Fruit fly (Drosophila melanogaster) whole organism, embryonic: ENCODE results near the gene CG33287.

Experiments used
- BEAF-32 ChIP-seq: fragments of 200-800 bp; sonication (Bioruptor generic); optimal IDR thresholded peaks from 3 replicates; lab custom pipeline; 2017; ENCODE audit warnings: missing biosample characterization, missing genetic modification characterization, mild to moderate bottlenecking, moderate library complexity, missing genetic modification reagents
- CG10959 ChIP-seq: fragments of 200-800 bp; sonication (Bioruptor generic); IDR thresholded peaks from 2 replicates; pipeline ENCODE4 v1.3.6; 2022; ENCODE audit warnings: missing biosample characterization, missing genetic modification characterization
- CG12219 ChIP-seq: fragments of 200-800 bp; sonication (Bioruptor generic); optimal IDR thresholded peaks from 3 replicates; lab custom pipeline; 2018; ENCODE audit warnings: missing biosample characterization, mild to moderate bottlenecking, missing genetic modification characterization
- CG13296 ChIP-seq: fragments of 200-800 bp; sonication (Bioruptor generic); optimal IDR thresholded peaks from 3 replicates; lab custom pipeline; 2018; ENCODE audit warnings: missing biosample characterization, mild to moderate bottlenecking, missing genetic modification characterization
- CG15479 ChIP-seq: fragments of 200-800 bp; sonication (Bioruptor generic); optimal IDR thresholded peaks from 3 replicates; lab custom pipeline; 2019; ENCODE audit warnings: missing biosample characterization, mild to moderate bottlenecking, missing genetic modification characterization, moderate library complexity
- CG15514 ChIP-seq: fragments of 200-800 bp; sonication (Bioruptor generic); optimal IDR thresholded peaks from 3 replicates; lab custom pipeline; 2017; ENCODE audit warnings: missing biosample characterization, missing genetic modification characterization, mild to moderate bottlenecking, moderate library complexity, missing genetic modification reagents
- CG17359 ChIP-seq: fragments of 200-800 bp; sonication (Bioruptor generic); optimal IDR thresholded peaks from 3 replicates; lab custom pipeline; 2018; ENCODE audit warnings: missing biosample characterization, mild to moderate bottlenecking, missing genetic modification characterization, moderate library complexity
- CG17568 ChIP-seq: fragments of 200-800 bp; sonication (Bioruptor generic); optimal IDR thresholded peaks from 2 replicates; lab custom pipeline; 2018; ENCODE audit warnings: missing biosample characterization, mild to moderate bottlenecking, missing genetic modification characterization, moderate library complexity
- CG17829 ChIP-seq: fragments of 200-800 bp; optimal IDR thresholded peaks from 2 replicates; lab custom pipeline; 2019; ENCODE audit warnings: missing biosample characterization, mild to moderate bottlenecking, missing genetic modification characterization, moderate library complexity
- CG2129 ChIP-seq: fragments of 200-800 bp; sonication (Bioruptor generic); IDR thresholded peaks from 2 replicates; pipeline ENCODE4 v1.3.6; 2022; ENCODE audit warnings: missing biosample characterization, missing genetic modification characterization; ENCODE audit not compliant: partially characterized antibody
- CG2875 ChIP-seq: fragments of 200-800 bp; sonication (Bioruptor generic); optimal IDR thresholded peaks from 2 replicates; lab custom pipeline; 2017; ENCODE audit warnings: missing biosample characterization, mild to moderate bottlenecking, missing genetic modification characterization, missing genetic modification reagents
- CG3281 ChIP-seq: fragments of 200-800 bp; sonication (Bioruptor generic); optimal IDR thresholded peaks from 3 replicates; lab custom pipeline; 2017; ENCODE audit warnings: missing biosample characterization, mild to moderate bottlenecking, missing genetic modification characterization
- CG33557 ChIP-seq: fragments of 200-800 bp; sonication (Bioruptor generic); optimal IDR thresholded peaks from 2 replicates; lab custom pipeline; 2019; ENCODE audit warnings: missing biosample characterization, mild to moderate bottlenecking, missing genetic modification characterization, moderate library complexity
- CG3726 ChIP-seq: fragments of 200-800 bp; sonication (Bioruptor generic); IDR thresholded peaks from 3 replicates; pipeline ENCODE4, ENCODE4 v1.3.6; 2022; ENCODE audit warnings: missing biosample characterization, missing genetic modification characterization
- CG3847 ChIP-seq: fragments of 200-800 bp; sonication (Bioruptor generic); IDR thresholded peaks from 2 replicates; pipeline ENCODE4 v1.3.6; 2022; ENCODE audit warnings: missing biosample characterization, missing genetic modification characterization
- CG3995 ChIP-seq: fragments of 200-800 bp; sonication (Bioruptor generic); optimal IDR thresholded peaks from 3 replicates; lab custom pipeline; 2016; ENCODE audit warnings: missing biosample characterization, missing genetic modification characterization
- CG5180 ChIP-seq: fragments of 200-800 bp; sonication (Bioruptor generic); optimal IDR thresholded peaks from 3 replicates; lab custom pipeline; 2017; ENCODE audit warnings: missing biosample characterization, missing genetic modification characterization, mild to moderate bottlenecking, moderate library complexity, missing genetic modification reagents
- CHES-1-like ChIP-seq: fragments of 200-800 bp; sonication (Bioruptor generic); optimal IDR thresholded peaks from 2 replicates; lab custom pipeline; 2016; ENCODE audit warnings: missing biosample characterization, missing genetic modification characterization
- D19A ChIP-seq: fragments of 200-800 bp; optimal IDR thresholded peaks from 3 replicates; lab custom pipeline; 2019; ENCODE audit warnings: missing biosample characterization, mild to moderate bottlenecking, missing genetic modification characterization, moderate library complexity
- Eip74EF ChIP-seq, 2 experiments: fragments of 200-800 bp in 1 of 2; fragments of >200 bp in 1 of 2; sonication (Bioruptor generic) in 1 of 2; optimal IDR thresholded peaks; 2 replicates each; lab custom pipeline; 2017 to 2019; ENCODE audit warnings: missing biosample characterization in 2 of 2, missing genetic modification characterization in 2 of 2, mild to moderate bottlenecking in 1 of 2, moderate library complexity in 1 of 2
- GATAe ChIP-seq: fragments of 200-800 bp; sonication (Bioruptor generic); conservative IDR thresholded peaks from 2 replicates; pipeline ENCODE4 v1.3.6; 2022; ENCODE audit warnings: missing biosample characterization, missing genetic modification characterization
- Hr51 ChIP-seq, 2 experiments: fragments of 200-800 bp; sonication (Bioruptor generic); optimal IDR thresholded peaks; 2 replicates in 1 of 2; 3 replicates in 1 of 2; lab custom pipeline; 2016 to 2018; ENCODE audit warnings: missing biosample characterization in 2 of 2, missing genetic modification characterization in 2 of 2, mild to moderate bottlenecking in 1 of 2, moderate library complexity in 1 of 2
- Lim3 ChIP-seq: fragments of 200-800 bp; sonication (Bioruptor generic); IDR thresholded peaks from 2 replicates; pipeline ENCODE4 v1.3.6; 2022; ENCODE audit warnings: missing biosample characterization, missing genetic modification characterization
- Max ChIP-seq: fragments of 200-800 bp; sonication (Bioruptor generic); optimal IDR thresholded peaks from 2 replicates; lab custom pipeline; 2016; ENCODE audit warnings: missing biosample characterization, mild to moderate bottlenecking, missing genetic modification characterization
- Nf-YC ChIP-seq: fragments of 200-800 bp; optimal IDR thresholded peaks from 3 replicates; lab custom pipeline; 2019; ENCODE audit warnings: missing biosample characterization, mild to moderate bottlenecking, missing genetic modification characterization, moderate library complexity
- Poxn ChIP-seq: fragments of 200-800 bp; sonication (Bioruptor generic); IDR thresholded peaks from 2 replicates; pipeline ENCODE4 v1.3.6; 2022; ENCODE audit warnings: missing biosample characterization, missing genetic modification characterization
- abd-A ChIP-seq: fragments of 200-800 bp; sonication (Bioruptor generic); optimal IDR thresholded peaks from 3 replicates; lab custom pipeline; 2019; ENCODE audit warnings: missing biosample characterization, mild to moderate bottlenecking, missing genetic modification characterization, moderate library complexity
- ap ChIP-seq: fragments of 200-800 bp; sonication (Bioruptor generic); IDR thresholded peaks from 2 replicates; pipeline ENCODE4 v1.3.6; 2022; ENCODE audit warnings: missing biosample characterization, missing genetic modification characterization
- bowl ChIP-seq: fragments of 200-800 bp; sonication (Bioruptor generic); IDR thresholded peaks from 2 replicates; pipeline ENCODE4 v1.3.6; 2022; ENCODE audit warnings: missing biosample characterization, missing genetic modification characterization
- dmrt99B ChIP-seq: fragments of 200-800 bp; sonication (Bioruptor generic); optimal IDR thresholded peaks from 2 replicates; lab custom pipeline; 2018; ENCODE audit warnings: missing biosample characterization, mild to moderate bottlenecking, missing genetic modification characterization, moderate library complexity
- esg ChIP-seq: fragments of 200-800 bp; sonication (Bioruptor generic); conservative IDR thresholded peaks from 2 replicates; pipeline ENCODE4 v1.3.6; 2022; ENCODE audit warnings: missing biosample characterization, missing genetic modification characterization
- fd102C ChIP-seq: fragments of 200-800 bp; sonication (Bioruptor generic); optimal IDR thresholded peaks from 2 replicates; lab custom pipeline; 2018; ENCODE audit warnings: missing biosample characterization, mild to moderate bottlenecking, missing genetic modification characterization, moderate library complexity
- fd64A ChIP-seq: fragments of 200-800 bp; sonication (Bioruptor generic); optimal IDR thresholded peaks from 3 replicates; lab custom pipeline; 2018; ENCODE audit warnings: missing biosample characterization, mild to moderate bottlenecking, missing genetic modification characterization
- gsb ChIP-seq: fragments of 200-800 bp; sonication (Bioruptor generic); IDR thresholded peaks from 2 replicates; pipeline ENCODE4 v1.3.6; 2022; ENCODE audit warnings: missing biosample characterization, missing genetic modification characterization
- gsb-n ChIP-seq: fragments of 200-800 bp; sonication (Bioruptor generic); optimal IDR thresholded peaks from 3 replicates; lab custom pipeline; 2018; ENCODE audit warnings: missing biosample characterization, mild to moderate bottlenecking, missing genetic modification characterization
- ham ChIP-seq: fragments of 200-800 bp; sonication (Bioruptor generic); IDR thresholded peaks from 2 replicates; pipeline ENCODE4 v1.3.6; 2022; ENCODE audit warnings: missing biosample characterization, missing genetic modification characterization
- nerfin-2 ChIP-seq: fragments of 200-800 bp; sonication (Bioruptor generic); IDR thresholded peaks from 2 replicates; pipeline ENCODE4 v1.3.6; 2022; ENCODE audit warnings: missing biosample characterization, missing genetic modification characterization; ENCODE audit not compliant: partially characterized antibody
- onecut ChIP-seq: fragments of 200-800 bp; sonication (Bioruptor generic); IDR thresholded peaks from 2 replicates; pipeline ENCODE4 v1.3.6; 2022; ENCODE audit warnings: missing biosample characterization, missing genetic modification characterization
- p53 ChIP-seq: fragments of 200-800 bp; sonication (Bioruptor generic); optimal IDR thresholded peaks from 2 replicates; lab custom pipeline; 2016; ENCODE audit warnings: missing biosample characterization, missing genetic modification characterization
- pros ChIP-seq: fragments of 200-800 bp; sonication (Bioruptor generic); optimal IDR thresholded peaks from 3 replicates; lab custom pipeline; 2019; ENCODE audit warnings: missing biosample characterization, mild to moderate bottlenecking, missing genetic modification characterization, moderate library complexity
- psq ChIP-seq: fragments of 200-800 bp; sonication (Bioruptor generic); optimal IDR thresholded peaks from 2 replicates; lab custom pipeline; 2017; ENCODE audit warnings: missing biosample characterization, missing genetic modification characterization
- run ChIP-seq: fragments of 200-800 bp; sonication (Bioruptor generic); optimal IDR thresholded peaks from 3 replicates; lab custom pipeline; 2018; ENCODE audit warnings: missing biosample characterization, mild to moderate bottlenecking, missing genetic modification characterization
- salm ChIP-seq: fragments of 200-800 bp; sonication (Bioruptor generic); optimal IDR thresholded peaks from 2 replicates; lab custom pipeline; 2018; ENCODE audit warnings: missing biosample characterization, mild to moderate bottlenecking, missing genetic modification characterization
- stwl ChIP-seq: fragments of 200-800 bp; sonication (Bioruptor generic); optimal IDR thresholded peaks from 3 replicates; lab custom pipeline; 2018; ENCODE audit warnings: missing biosample characterization, mild to moderate bottlenecking, missing genetic modification characterization, moderate library complexity
- sug ChIP-seq: fragments of 200-800 bp; optimal IDR thresholded peaks from 2 replicates; lab custom pipeline; 2019; ENCODE audit warnings: missing biosample characterization, mild to moderate bottlenecking, missing genetic modification characterization, moderate library complexity
- tio ChIP-seq: fragments of 200-800 bp; sonication (Bioruptor generic); optimal IDR thresholded peaks from 2 replicates; lab custom pipeline; 2017; ENCODE audit warnings: missing biosample characterization, missing genetic modification characterization, inconsistent platforms
- tll ChIP-seq, 2 experiments: fragments of 200-800 bp in 1 of 2; fragments of >200 bp in 1 of 2; sonication (Bioruptor generic) in 1 of 2; optimal IDR thresholded peaks; 2 replicates each; lab custom pipeline; 2017 to 2019; ENCODE audit warnings: missing biosample characterization in 2 of 2, missing genetic modification characterization in 2 of 2, mild to moderate bottlenecking in 1 of 2, moderate library complexity in 1 of 2
- usp ChIP-seq: fragments of >200 bp; optimal IDR thresholded peaks from 2 replicates; lab custom pipeline; 2017; ENCODE audit warnings: missing biosample characterization, missing genetic modification characterization
- z ChIP-seq: fragments of 200-800 bp; sonication (Bioruptor generic); IDR thresholded peaks from 3 replicates; pipeline ENCODE4 v1.3.6; 2022; ENCODE audit warnings: missing biosample characterization, missing genetic modification characterization

CG33287 gene

dm6 chr3L:20922279-20922830 is 48.1 kb downstream of the CG33287 start (continued):
- TF ChIP-seq Nf-YC (peak; percentile 25), usp (no peak), CG17359 (tag; lab: Kevin White, UChicago) (no peak), CG13296 (GFP tag; lab: Kevin White, UChicago) (no peak), tll (GFP tag; optimal IDR thresholded peaks at IDR 0.05; lab: Kevin White, UChicago) (peak in 1 of 2 experiments; percentile 97), CHES-1-like (GFP tag; lab: Kevin White, UChicago) (no peak), Hr51 (GFP tag; optimal IDR thresholded peaks at IDR 0.05; lab: Kevin White, UChicago) (no peak), CG15514 (GFP tag; lab: Kevin White, UChicago) (no peak), salm (tag; lab: Kevin White, UChicago) (peak; percentile 52), CG2875 (GFP tag; lab: Kevin White, UChicago) (peak; percentile 10), abd-A (tag; lab: Kevin White, UChicago) (no peak), CG12219 (GFP tag; lab: Kevin White, UChicago) (no peak), BEAF-32 (no peak), CG2129 (GFP tag; lab: Robert Waterston, UW) (no peak), ap (GFP tag; lab: Robert Waterston, UW) (no peak), CG10959 (0 out of 2 replicates have a peak, but pooled peaks have one; percentile 14), CG33557 (peak; percentile 46), CG15479 (peak; percentile 100), p53 (no peak), bowl (no peak), stwl (tag; lab: Kevin White, UChicago) (no peak), z (GFP tag; lab: Robert Waterston, UW) (peak; percentile 61; the same call in 1 of the 3 replicates), CG17568 (GFP tag; lab: Kevin White, UChicago) (peak; percentile 9), tio (no peak), nerfin-2 (GFP tag; lab: Robert Waterston, UW) (no peak), GATAe (GFP tag; lab: Robert Waterston, UW) (peak; percentile 48), gsb-n (tag; lab: Kevin White, UChicago) (peak; percentile 64), Max (no peak), fd64A (peak; percentile 48), ham (no peak), D19A (peak; percentile 21), CG3726 (GFP tag; lab: Robert Waterston, UW) (no peak), CG5180 (GFP tag; lab: Kevin White, UChicago) (peak; percentile 14), CG3281 (GFP tag; lab: Kevin White, UChicago) (no peak), sug (tag; lab: Kevin White, UChicago) (peak; percentile 15), esg (no peak), CG3995 (GFP tag; lab: Kevin White, UChicago) (no peak), run (tag; lab: Kevin White, UChicago) (peak; percentile 20), onecut (peak; percentile 20; the same call in 1 of the 2 replicates), pros (GFP tag; lab: Kevin White, UChicago) (peak; percentile 85), dmrt99B (tag; lab: Kevin White, UChicago) (no peak), CG3847 (GFP tag; lab: Robert Waterston, UW) (no peak), fd102C (peak; percentile 21), gsb (no peak), psq (GFP tag; lab: Kevin White, UChicago) (no peak), Poxn (GFP tag; lab: Robert Waterston, UW) (no peak), Eip74EF (GFP tag; optimal IDR thresholded peaks at IDR 0.05; lab: Kevin White, UChicago) (no peak), CG17829 (tag; lab: Kevin White, UChicago) (no peak), Lim3 (0 out of 2 replicates have a peak, but pooled peaks have one; percentile 9)
